Worm (Caenorhabditis elegans) whole organism, L1 larva: ENCODE results near the gene T27D12.1.

ENCODE experiments used
- C04F5.9 ChIP-seq: sonication (generic microtip); optimal IDR thresholded peaks from 2 replicates; lab custom pipeline; 2016; ENCODE audit warnings: missing genetic modification characterization, missing compliant biosample characterization
- C34B4.2 ChIP-seq: sonication (generic microtip); optimal IDR thresholded peaks from 2 replicates; lab custom pipeline; 2017; ENCODE audit warnings: mild to moderate bottlenecking, missing genetic modification characterization, missing compliant biosample characterization
- F16B12.6 ChIP-seq: fragments of 150-350 bp; optimal IDR thresholded peaks from 2 replicates; lab custom pipeline; 2014; ENCODE audit warnings: missing biosample characterization, missing genetic modification characterization
- Y116A8C.19 ChIP-seq: sonication (generic microtip); optimal IDR thresholded peaks from 2 replicates; lab custom pipeline; 2016; ENCODE audit warnings: missing compliant biosample characterization, missing genetic modification characterization, borderline replicate concordance
- alr-1 ChIP-seq: fragments of 200-800 bp; sonication (Bioruptor generic); optimal IDR thresholded peaks from 2 replicates; lab custom pipeline; 2018; ENCODE audit warnings: borderline replicate concordance, mild to moderate bottlenecking, missing genetic modification characterization, missing compliant biosample characterization
- aly-2 ChIP-seq: fragments of 150-350 bp; optimal IDR thresholded peaks from 2 replicates; lab custom pipeline; 2014; ENCODE audit warnings: missing biosample characterization, missing genetic modification characterization
- ceh-63 ChIP-seq: fragments of 200-800 bp; sonication (Bioruptor generic); optimal IDR thresholded peaks from 2 replicates; lab custom pipeline; 2018; ENCODE audit warnings: mild to moderate bottlenecking, missing genetic modification characterization, missing compliant biosample characterization
- ceh-8 ChIP-seq: fragments of 200-800 bp; sonication (Bioruptor generic); optimal IDR thresholded peaks from 2 replicates; lab custom pipeline; 2018; ENCODE audit warnings: mild to moderate bottlenecking, missing genetic modification characterization, moderate library complexity, missing compliant biosample characterization
- ceh-88 ChIP-seq: fragments of 200-800 bp; sonication (Bioruptor generic); IDR thresholded peaks from 2 replicates; pipeline ENCODE4 v1.3.6; 2022; ENCODE audit warnings: missing genetic modification characterization, missing compliant biosample characterization
- dsc-1 ChIP-seq: sonication (generic microtip); optimal IDR thresholded peaks from 2 replicates; lab custom pipeline; 2016; ENCODE audit warnings: mild to moderate bottlenecking, missing genetic modification characterization, missing compliant biosample characterization
- efl-3 ChIP-seq: fragments of 200-800 bp; sonication (Bioruptor generic); optimal IDR thresholded peaks from 2 replicates; lab custom pipeline; 2018; ENCODE audit warnings: mild to moderate bottlenecking, missing genetic modification characterization, missing compliant biosample characterization
- egl-13 ChIP-seq: sonication (generic microtip); optimal IDR thresholded peaks from 2 replicates; lab custom pipeline; 2016; ENCODE audit warnings: missing genotype, missing genetic modification reagents, missing genetic modification characterization, missing compliant biosample characterization
- egl-27 ChIP-seq, 2 experiments: fragments of 150-350 bp in 1 of 2; sonication (generic microtip); optimal IDR thresholded peaks; 3 replicates each; lab custom pipeline; 2017 to 2018; ENCODE audit warnings: missing biosample characterization in 2 of 2, missing genetic modification characterization in 2 of 2, missing genetic modification reagents in 2 of 2
- ets-5 ChIP-seq: fragments of 200-800 bp; sonication (Bioruptor generic); IDR thresholded peaks from 2 replicates; pipeline ENCODE4 v1.3.6; 2022; ENCODE audit warnings: missing genetic modification characterization, missing compliant biosample characterization
- fkh-4 ChIP-seq: sonication (generic microtip); optimal IDR thresholded peaks from 2 replicates; lab custom pipeline; 2016; ENCODE audit warnings: missing compliant biosample characterization, missing genetic modification characterization, borderline replicate concordance
- fos-1 ChIP-seq: fragments of 150-350 bp; optimal IDR thresholded peaks from 2 replicates; lab custom pipeline; 2014; ENCODE audit warnings: missing biosample characterization, missing genetic modification characterization
- grh-1 ChIP-seq: fragments of 200-800 bp; sonication (Bioruptor generic); IDR thresholded peaks from 2 replicates; pipeline ENCODE4 v1.3.6; 2022; ENCODE audit warnings: missing genetic modification reagents, missing genetic modification characterization, missing compliant biosample characterization
- hlh-17 ChIP-seq: fragments of 200-800 bp; sonication (Bioruptor generic); optimal IDR thresholded peaks from 2 replicates; lab custom pipeline; 2018; ENCODE audit warnings: missing genetic modification characterization, mild to moderate bottlenecking, missing compliant biosample characterization, moderate library complexity, borderline replicate concordance
- hpl-2 ChIP-seq: fragments of 150-350 bp; optimal IDR thresholded peaks from 2 replicates; lab custom pipeline; 2014; ENCODE audit warnings: missing biosample characterization, missing genetic modification reagents, missing genetic modification characterization
- irx-1 ChIP-seq: sonication (generic microtip); optimal IDR thresholded peaks from 2 replicates; lab custom pipeline; 2016; ENCODE audit warnings: missing genetic modification characterization, missing compliant biosample characterization
- isw-1 ChIP-seq: fragments of 200-800 bp; sonication (Bioruptor generic); IDR thresholded peaks from 2 replicates; pipeline ENCODE4 v1.3.6; 2022; ENCODE audit warnings: missing genetic modification characterization, missing compliant biosample characterization
- jun-1 ChIP-seq: fragments of 150-350 bp; optimal IDR thresholded peaks from 2 replicates; lab custom pipeline; 2014; ENCODE audit warnings: missing biosample characterization, missing genetic modification reagents, missing genetic modification characterization
- lin-13 ChIP-seq: fragments of 150-350 bp; optimal IDR thresholded peaks from 2 replicates; lab custom pipeline; 2014; ENCODE audit warnings: missing biosample characterization, missing genetic modification reagents, missing genetic modification characterization
- lin-14 ChIP-seq: fragments of 200-800 bp; sonication (Bioruptor generic); optimal IDR thresholded peaks from 2 replicates; lab custom pipeline; 2018; ENCODE audit warnings: mild to moderate bottlenecking, missing genetic modification characterization, moderate library complexity, missing compliant biosample characterization
- lin-35 ChIP-seq, 2 experiments: fragments of 150-350 bp; optimal IDR thresholded peaks; 2 replicates each; lab custom pipeline; 2014; ENCODE audit warnings: missing biosample characterization in 2 of 2, missing genetic modification characterization in 2 of 2, missing genetic modification reagents in 2 of 2
- lir-3 ChIP-seq: sonication (generic microtip); optimal IDR thresholded peaks from 2 replicates; lab custom pipeline; 2016; ENCODE audit warnings: mild to moderate bottlenecking, missing genetic modification characterization, moderate library complexity, missing compliant biosample characterization; ENCODE audit not compliant: poor library complexity
- lsy-2 ChIP-seq, 2 experiments: fragments of 150-350 bp; optimal IDR thresholded peaks; 2 replicates each; lab custom pipeline; 2014; ENCODE audit warnings: missing biosample characterization in 2 of 2, missing genetic modification characterization in 2 of 2
- mdl-1 ChIP-seq, 2 experiments: fragments of 150-350 bp; optimal IDR thresholded peaks; 2 replicates each; lab custom pipeline; 2014 to 2017; ENCODE audit warnings: missing biosample characterization in 2 of 2, missing genetic modification characterization in 2 of 2, inconsistent platforms in 1 of 2
- mef-2 ChIP-seq: fragments of 150-350 bp; optimal IDR thresholded peaks from 2 replicates; lab custom pipeline; 2014; ENCODE audit warnings: missing biosample characterization, missing genetic modification characterization
- nhr-11 ChIP-seq: fragments of 150-350 bp; optimal IDR thresholded peaks from 2 replicates; lab custom pipeline; 2014; ENCODE audit warnings: missing biosample characterization, missing genetic modification characterization
- nhr-12 ChIP-seq: sonication (generic microtip); optimal IDR thresholded peaks from 2 replicates; lab custom pipeline; 2017; ENCODE audit warnings: missing biosample characterization, missing genetic modification characterization
- nhr-19 ChIP-seq: fragments of 200-800 bp; sonication (Bioruptor generic); conservative IDR thresholded peaks from 2 replicates; pipeline ENCODE4 v1.3.6; 2022; ENCODE audit warnings: missing genetic modification characterization, missing compliant biosample characterization
- nhr-20 ChIP-seq: sonication (generic microtip); optimal IDR thresholded peaks from 2 replicates; lab custom pipeline; 2016; ENCODE audit warnings: mild to moderate bottlenecking, missing genetic modification characterization, missing compliant biosample characterization
- nhr-28 ChIP-seq: fragments of 150-350 bp; optimal IDR thresholded peaks from 2 replicates; lab custom pipeline; 2014; ENCODE audit warnings: missing biosample characterization, missing genetic modification characterization
- nhr-47 ChIP-seq: sonication (generic microtip); optimal IDR thresholded peaks from 2 replicates; lab custom pipeline; 2016; ENCODE audit warnings: mild to moderate bottlenecking, missing genetic modification characterization, moderate library complexity, missing compliant biosample characterization
- nhr-76 ChIP-seq: sonication (generic microtip); optimal IDR thresholded peaks from 2 replicates; lab custom pipeline; 2017; ENCODE audit warnings: missing biosample characterization, missing genetic modification characterization
- nhr-77 ChIP-seq: fragments of 150-350 bp; optimal IDR thresholded peaks from 2 replicates; lab custom pipeline; 2014; ENCODE audit warnings: missing biosample characterization, missing genetic modification characterization
- nhr-84 ChIP-seq: sonication (generic microtip); optimal IDR thresholded peaks from 2 replicates; lab custom pipeline; 2017; ENCODE audit warnings: missing biosample characterization, missing genetic modification characterization
- nhr-85 ChIP-seq: sonication (generic microtip); peaks from one replicate; lab custom pipeline; 2016; ENCODE audit warnings: missing genetic modification characterization, inconsistent platforms, missing compliant biosample characterization
- pag-3 ChIP-seq: sonication (generic microtip); optimal IDR thresholded peaks from 2 replicates; lab custom pipeline; 2017; ENCODE audit warnings: missing genetic modification characterization, mild to moderate bottlenecking, missing compliant biosample characterization, antibody characterized with exemption, borderline replicate concordance; ENCODE audit not compliant: insufficient read depth
- pax-3 ChIP-seq: fragments of 200-800 bp; sonication (Bioruptor generic); optimal IDR thresholded peaks from 2 replicates; lab custom pipeline; 2018; ENCODE audit warnings: mild to moderate bottlenecking, missing genetic modification characterization, moderate library complexity, missing compliant biosample characterization
- pqm-1 ChIP-seq: sonication (generic microtip); optimal IDR thresholded peaks from 3 replicates; lab custom pipeline; 2017; ENCODE audit warnings: missing biosample characterization, missing genetic modification characterization
- sox-4 ChIP-seq: sonication (generic microtip); optimal IDR thresholded peaks from 2 replicates; lab custom pipeline; 2016; ENCODE audit warnings: missing genetic modification characterization, missing compliant biosample characterization
- sup-37 ChIP-seq: fragments of 200-800 bp; sonication (Bioruptor generic); optimal IDR thresholded peaks from 2 replicates; lab custom pipeline; 2018; ENCODE audit warnings: mild to moderate bottlenecking, missing genetic modification characterization, missing compliant biosample characterization
- swsn-7 ChIP-seq: sonication (generic microtip); optimal IDR thresholded peaks from 2 replicates; lab custom pipeline; 2016; ENCODE audit warnings: missing genetic modification characterization, missing compliant biosample characterization
- tbx-2 ChIP-seq: sonication (generic microtip); optimal IDR thresholded peaks from 2 replicates; lab custom pipeline; 2016; ENCODE audit warnings: missing genetic modification characterization, missing compliant biosample characterization
- unc-130 ChIP-seq: fragments of 150-350 bp; optimal IDR thresholded peaks from 2 replicates; lab custom pipeline; 2017; ENCODE audit warnings: missing biosample characterization, missing genetic modification characterization, inconsistent platforms
- unc-62 ChIP-seq: fragments of 150-350 bp; optimal IDR thresholded peaks from 2 replicates; lab custom pipeline; 2014; ENCODE audit warnings: missing biosample characterization, missing genetic modification reagents, missing genetic modification characterization
- vab-15 ChIP-seq: sonication (generic microtip); optimal IDR thresholded peaks from 2 replicates; lab custom pipeline; 2017; ENCODE audit warnings: missing genotype, mild to moderate bottlenecking, missing genetic modification characterization, missing compliant biosample characterization
- xbp-1 ChIP-seq: sonication (generic microtip); optimal IDR thresholded peaks from 2 replicates; lab custom pipeline; 2016; ENCODE audit warnings: missing genetic modification characterization, missing compliant biosample characterization
- ztf-11 ChIP-seq, 2 experiments: sonication (generic microtip); optimal IDR thresholded peaks; 2 replicates each; lab custom pipeline; 2016 to 2017; ENCODE audit warnings: missing genetic modification characterization in 2 of 2, missing biosample characterization in 1 of 2, missing compliant biosample characterization in 1 of 2

T27D12.1 gene

ce11 chrII:11874674-11875198 lies 32.3 kb downstream of the T27D12.1 start, which contains the start of the genes npp-3 and top-2 (continued):
- TF ChIP-seq pag-3 (no peak), ceh-88 (GFP tag; lab: Robert Waterston, UW) (peak; percentile 83), nhr-11 (tag; lab: Kevin White, UChicago) (peak; percentile 93), xbp-1 (tag; lab: Kevin White, UChicago) (peak; percentile 93), dsc-1 (peak; percentile 93), ceh-63 (GFP tag; lab: Kevin White, UChicago) (no peak), fkh-4 (peak; percentile 65), egl-13 (tag; lab: Kevin White, UChicago) (peak; percentile 89), nhr-76 (tag; lab: Kevin White, UChicago) (peak; percentile 36), tbx-2 (peak; percentile 95), sox-4 (peak; percentile 69), lin-14 (peak; percentile 94), mdl-1 (tag; optimal IDR thresholded peaks at IDR 0.05; lab: Kevin White, UChicago) (peak in 1 of 2 experiments; percentile 83), efl-3 (GFP tag; lab: Kevin White, UChicago) (no peak), alr-1 (no peak), C04F5.9 (tag; lab: Kevin White, UChicago) (peak; percentile 89), nhr-19 (GFP tag; lab: Robert Waterston, UW) (peak; percentile 94), mef-2 (tag; lab: Kevin White, UChicago) (peak; percentile 83), hpl-2 (GFP tag; lab: Kevin White, UChicago) (peak; percentile 27), nhr-85 (tag; lab: Kevin White, UChicago) (peak; percentile 97), nhr-77 (tag; lab: Kevin White, UChicago) (peak; percentile 92), lin-13 (GFP tag; lab: Kevin White, UChicago) (peak; percentile 95), Y116A8C.19 (tag; lab: Kevin White, UChicago) (no peak), F16B12.6 (tag; lab: Kevin White, UChicago) (peak; percentile 74), unc-130 (tag; lab: Kevin White, UChicago) (peak; percentile 94), ztf-11 (tag; optimal IDR thresholded peaks at IDR 0.05; lab: Kevin White, UChicago) (peak in 1 of 2 experiments; percentile 63), ceh-8 (GFP tag; lab: Kevin White, UChicago) (peak; percentile 86), aly-2 (peak; percentile 78), egl-27 (tag; optimal IDR thresholded peaks at IDR 0.05; lab: Kevin White, UChicago) (peak; percentile 3 to 22), lin-35 (GFP tag; optimal IDR thresholded peaks at IDR 0.05; lab: Kevin White, UChicago) (peak; percentile 99 to 100), nhr-47 (tag; lab: Kevin White, UChicago) (peak; percentile 97), pax-3 (tag; lab: Kevin White, UChicago) (peak; percentile 88), isw-1 (GFP tag; lab: Robert Waterston, UW) (peak; percentile 97), ets-5 (GFP tag; lab: Robert Waterston, UW) (no peak), nhr-12 (tag; lab: Kevin White, UChicago) (no peak), swsn-7 (tag; lab: Kevin White, UChicago) (peak; percentile 94), jun-1 (peak; percentile 93), pqm-1 (tag; lab: Kevin White, UChicago) (no peak), hlh-17 (GFP tag; lab: Kevin White, UChicago) (no peak), nhr-84 (tag; lab: Kevin White, UChicago) (no peak), irx-1 (peak; percentile 91), unc-62 (GFP tag; lab: Kevin White, UChicago) (no peak), vab-15 (peak; percentile 86), lsy-2 (tag; optimal IDR thresholded peaks at IDR 0.05; lab: Kevin White, UChicago) (peak; percentile 99 to 100), sup-37 (peak; percentile 24), lir-3 (tag; lab: Kevin White, UChicago) (peak; percentile 85), grh-1 (GFP tag; lab: Robert Waterston, UW) (peak; percentile 89), nhr-28 (no peak), nhr-20 (tag; lab: Kevin White, UChicago) (peak; percentile 92), fos-1 (tag; lab: Kevin White, UChicago) (peak; percentile 91), C34B4.2 (peak; percentile 17)
